Worm (Caenorhabditis elegans) whole organism, L4 larva: ENCODE measurements around the gene Y73F4A.2.

Experiments used
- lin-13 ChIP-seq: fragments of 150-350 bp; optimal IDR thresholded peaks from 2 replicates; lab custom pipeline; 2014; ENCODE audit warnings: missing biosample characterization, missing genetic modification reagents, missing genetic modification characterization
- mep-1 ChIP-seq: fragments of 150-350 bp; sonication (generic microtip); optimal IDR thresholded peaks from 3 replicates; lab custom pipeline; 2014; ENCODE audit warnings: missing biosample characterization, missing genetic modification characterization

DNA sequence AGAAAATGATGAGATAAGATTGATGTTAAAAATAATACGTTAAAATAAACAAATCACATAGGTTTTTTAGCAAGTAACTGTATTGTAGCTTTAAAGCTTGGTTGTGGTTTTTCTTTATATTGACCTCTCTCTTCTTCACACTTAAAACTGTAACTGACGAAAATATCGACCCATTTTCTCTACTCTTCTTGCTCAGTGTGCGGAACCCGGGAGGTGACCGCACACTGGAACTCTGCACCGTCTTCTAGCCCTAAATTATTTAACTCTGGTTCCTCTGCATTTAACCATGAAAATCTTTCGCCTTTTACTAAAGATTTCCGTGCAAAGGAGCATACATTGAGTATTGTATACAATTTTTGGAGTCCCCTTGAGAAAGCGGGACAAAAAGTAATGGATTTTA, 48.7 kb downstream of the Y73F4A.2 start:
- no peak for TF ChIP-seq mep-1 (tag; lab: Kevin White, UChicago)
- no peak for TF ChIP-seq lin-13 (GFP tag; lab: Kevin White, UChicago)
